Worm (Caenorhabditis elegans): Measurements from ENCODE around the gene M01F1.8.
A peak's percentile ranks its signal among the peaks of the same experiment; 100 is the strongest.

Gene M01F1.8

ce11 chrIII:3475497-3475896 is 26.9 kb downstream of the M01F1.8 start, which contains the start of gene C34C12.9:
C34C12.9 (minus strand) TSS chrIII:3475512.
- TF ChIP-seq cnd-1 (tag; optimal IDR thresholded peaks at IDR 0.05) (no peak), ztf-11 (tag; optimal IDR thresholded peaks at IDR 0.05) (no peak), tbx-8 (GFP tag; optimal IDR thresholded peaks at IDR 0.05) (no peak), nhr-28 (tag; optimal IDR thresholded peaks at IDR 0.05) (no peak), nhr-2 (tag; optimal IDR thresholded peaks at IDR 0.05) (no peak)

- no peak for TF ChIP-seq ceh-83 (GFP tag; optimal IDR thresholded peaks at IDR 0.05)
- TF ChIP-seq nhr-76 (tag; optimal IDR thresholded peaks at IDR 0.05) = no peak
Observed at ce11 chrIII:3475014-3475413, 27.3 kb downstream of the M01F1.8 start.

ce11 chrIII:3471403-3472053 is 30.8 kb downstream of the M01F1.8 start, which contains the start of gene rsu-1:
rsu-1 (plus strand) TSS chrIII:3472003.
- TF ChIP-seq ceh-39 (tag; optimal IDR thresholded peaks at IDR 0.05) (no peak), nhr-28 (tag; optimal IDR thresholded peaks at IDR 0.05) (no peak), mep-1 (tag; optimal IDR thresholded peaks at IDR 0.05) (peak; percentile 61), tbx-8 (GFP tag; optimal IDR thresholded peaks at IDR 0.05) (no peak), nhr-76 (tag; optimal IDR thresholded peaks at IDR 0.05) (no peak), nhr-2 (tag; optimal IDR thresholded peaks at IDR 0.05) (no peak), pha-4 (tag; optimal IDR thresholded peaks at IDR 0.05) (peak; percentile 48), drap-1 (GFP tag; optimal IDR thresholded peaks at IDR 0.05) (no peak), M03D4.4 (tag; optimal IDR thresholded peaks at IDR 0.05) (peak; percentile 42), elt-3 (tag; optimal IDR thresholded peaks at IDR 0.05) (no peak), lin-32 (GFP tag; optimal IDR thresholded peaks at IDR 0.05) (no peak), unc-120 (tag; optimal IDR thresholded peaks at IDR 0.05; ENCODE audit: poor library complexity, severe bottlenecking) (peak; percentile 89), ceh-43 (GFP tag; optimal IDR thresholded peaks at IDR 0.05) (no peak), nhr-12 (tag; optimal IDR thresholded peaks at IDR 0.05) (no peak), lin-13 (tag; optimal IDR thresholded peaks at IDR 0.05) (no peak), bed-3 (GFP tag; optimal IDR thresholded peaks at IDR 0.05) (no peak), ham-2 (GFP tag; optimal IDR thresholded peaks at IDR 0.05) (no peak), unc-62 (GFP tag; optimal IDR thresholded peaks at IDR 0.05) (peak; percentile 81), cnd-1 (tag; optimal IDR thresholded peaks at IDR 0.05) (no peak), flh-1 (GFP tag; optimal IDR thresholded peaks at IDR 0.05) (no peak), hlh-1 (tag; optimal IDR thresholded peaks at IDR 0.05) (peak; percentile 40), sem-2 (GFP tag; optimal IDR thresholded peaks at IDR 0.05) (no peak), ztf-11 (tag; optimal IDR thresholded peaks at IDR 0.05) (no peak), mab-5 (tag; optimal IDR thresholded peaks at IDR 0.05) (no peak), nhr-237 (tag; optimal IDR thresholded peaks at IDR 0.05) (peak; percentile 33), unc-39 (tag; optimal IDR thresholded peaks at IDR 0.05) (no peak), lsy-2 (tag; optimal IDR thresholded peaks at IDR 0.05) (peak; percentile 60), mls-2 (tag; optimal IDR thresholded peaks at IDR 0.05) (no peak), ceh-83 (GFP tag; optimal IDR thresholded peaks at IDR 0.05) (no peak), blmp-1 (tag; optimal IDR thresholded peaks at IDR 0.05) (peak; percentile 32), sptf-1 (tag; optimal IDR thresholded peaks at IDR 0.05) (no peak), zip-8 (tag; optimal IDR thresholded peaks at IDR 0.05) (no peak), elt-1 (tag; optimal IDR thresholded peaks at IDR 0.05; ENCODE audit: borderline replicate concordance, insufficient read depth) (no peak), ces-1 (GFP tag; optimal IDR thresholded peaks at IDR 0.05) (peak; percentile 18), snpc-4 (tag; optimal IDR thresholded peaks at IDR 0.05) (no peak)

ce11 chrIII:3470973-3471372 is 31.4 kb downstream of the M01F1.8 start:
- TF ChIP-seq nhr-2 (tag; optimal IDR thresholded peaks at IDR 0.05) = no peak
- TF ChIP-seq ham-2 (GFP tag; optimal IDR thresholded peaks at IDR 0.05) = no peak
- TF ChIP-seq drap-1 (GFP tag; optimal IDR thresholded peaks at IDR 0.05) = no peak
- TF ChIP-seq pha-4 (tag; optimal IDR thresholded peaks at IDR 0.05) = no peak
- TF ChIP-seq lin-13 (tag; optimal IDR thresholded peaks at IDR 0.05) = no peak
- no peak for TF ChIP-seq unc-120 (tag; optimal IDR thresholded peaks at IDR 0.05; ENCODE audit: poor library complexity, severe bottlenecking)
- TF ChIP-seq nhr-237 (tag; optimal IDR thresholded peaks at IDR 0.05) = no peak
- TF ChIP-seq zip-8 (tag; optimal IDR thresholded peaks at IDR 0.05) = no peak
- no peak for TF ChIP-seq hlh-1 (tag; optimal IDR thresholded peaks at IDR 0.05)
- TF ChIP-seq flh-1 (GFP tag; optimal IDR thresholded peaks at IDR 0.05) = no peak
- no peak for TF ChIP-seq lsy-2 (tag; optimal IDR thresholded peaks at IDR 0.05)
- TF ChIP-seq unc-62 (GFP tag; optimal IDR thresholded peaks at IDR 0.05) = no peak
- no peak for TF ChIP-seq sem-2 (GFP tag; optimal IDR thresholded peaks at IDR 0.05)
- TF ChIP-seq nhr-12 (tag; optimal IDR thresholded peaks at IDR 0.05) = no peak
- no peak for TF ChIP-seq mls-2 (tag; optimal IDR thresholded peaks at IDR 0.05)
- no peak for TF ChIP-seq sptf-1 (tag; optimal IDR thresholded peaks at IDR 0.05)

All from whole organism, mixed stage, embryonic.